Worm (Caenorhabditis elegans) whole organism, L1 larva: Measurements from ENCODE around the gene msp-36.

ENCODE experiments used
- C34B4.2 ChIP-seq: sonication (generic microtip); optimal IDR thresholded peaks from 2 replicates; lab custom pipeline; 2017; ENCODE audit warnings: mild to moderate bottlenecking, missing genetic modification characterization, missing compliant biosample characterization
- F16B12.6 ChIP-seq: fragments of 150-350 bp; optimal IDR thresholded peaks from 2 replicates; lab custom pipeline; 2014; ENCODE audit warnings: missing biosample characterization, missing genetic modification characterization
- Y116A8C.19 ChIP-seq: sonication (generic microtip); optimal IDR thresholded peaks from 2 replicates; lab custom pipeline; 2016; ENCODE audit warnings: missing compliant biosample characterization, missing genetic modification characterization, borderline replicate concordance
- aha-1 ChIP-seq: fragments of 150-350 bp; optimal IDR thresholded peaks from 2 replicates; lab custom pipeline; 2014; ENCODE audit warnings: missing biosample characterization, missing genetic modification characterization
- alr-1 ChIP-seq: fragments of 200-800 bp; sonication (Bioruptor generic); optimal IDR thresholded peaks from 2 replicates; lab custom pipeline; 2018; ENCODE audit warnings: borderline replicate concordance, mild to moderate bottlenecking, missing genetic modification characterization, missing compliant biosample characterization
- ama-1 ChIP-seq: fragments of 150-350 bp; optimal IDR thresholded peaks from 2 replicates; lab custom pipeline; 2014
- blmp-1 ChIP-seq: fragments of 150-350 bp; optimal IDR thresholded peaks from 2 replicates; lab custom pipeline; 2014; ENCODE audit warnings: missing biosample characterization, missing genetic modification characterization
- ceh-82 ChIP-seq, 3 experiments: fragments of 150-350 bp in 1 of 3; sonication (generic microtip) in 2 of 3; optimal IDR thresholded peaks; 2 replicates each; lab custom pipeline; 2014 to 2017; ENCODE audit warnings: missing biosample characterization in 3 of 3, missing genetic modification characterization in 3 of 3
- ces-1 ChIP-seq: fragments of 150-350 bp; optimal IDR thresholded peaks from 2 replicates; lab custom pipeline; 2014; ENCODE audit warnings: missing biosample characterization, missing genetic modification reagents, missing genetic modification characterization
- dpl-1 ChIP-seq, 3 experiments: fragments of 150-350 bp in 2 of 3; sonication (generic microtip) in 1 of 3; optimal IDR thresholded peaks; 2 replicates each; lab custom pipeline; 2014 to 2017; ENCODE audit warnings: missing biosample characterization in 3 of 3, missing genetic modification characterization in 3 of 3, missing genetic modification reagents in 3 of 3
- efl-3 ChIP-seq: fragments of 200-800 bp; sonication (Bioruptor generic); optimal IDR thresholded peaks from 2 replicates; lab custom pipeline; 2018; ENCODE audit warnings: mild to moderate bottlenecking, missing genetic modification characterization, missing compliant biosample characterization
- elt-3 ChIP-seq, 6 experiments: fragments of 150-350 bp in 1 of 6; sonication (generic microtip); optimal IDR thresholded peaks; 2 replicates each; lab custom pipeline; 2017 to 2018; ENCODE audit warnings: missing biosample characterization in 6 of 6, missing genetic modification characterization in 6 of 6, inconsistent platforms in 1 of 6
- ets-5 ChIP-seq: fragments of 200-800 bp; sonication (Bioruptor generic); IDR thresholded peaks from 2 replicates; pipeline ENCODE4 v1.3.6; 2022; ENCODE audit warnings: missing genetic modification characterization, missing compliant biosample characterization
- fkh-4 ChIP-seq: sonication (generic microtip); optimal IDR thresholded peaks from 2 replicates; lab custom pipeline; 2016; ENCODE audit warnings: missing compliant biosample characterization, missing genetic modification characterization, borderline replicate concordance
- hlh-17 ChIP-seq: fragments of 200-800 bp; sonication (Bioruptor generic); optimal IDR thresholded peaks from 2 replicates; lab custom pipeline; 2018; ENCODE audit warnings: missing genetic modification characterization, mild to moderate bottlenecking, missing compliant biosample characterization, moderate library complexity, borderline replicate concordance
- hlh-4 ChIP-seq: sonication (generic microtip); optimal IDR thresholded peaks from 2 replicates; lab custom pipeline; 2016; ENCODE audit warnings: mild to moderate bottlenecking, missing genetic modification characterization, missing compliant biosample characterization
- irx-1 ChIP-seq: sonication (generic microtip); optimal IDR thresholded peaks from 2 replicates; lab custom pipeline; 2016; ENCODE audit warnings: missing genetic modification characterization, missing compliant biosample characterization
- lin-13 ChIP-seq: fragments of 150-350 bp; optimal IDR thresholded peaks from 2 replicates; lab custom pipeline; 2014; ENCODE audit warnings: missing biosample characterization, missing genetic modification reagents, missing genetic modification characterization
- nhr-12 ChIP-seq: sonication (generic microtip); optimal IDR thresholded peaks from 2 replicates; lab custom pipeline; 2017; ENCODE audit warnings: missing biosample characterization, missing genetic modification characterization
- nhr-237 ChIP-seq: fragments of 150-350 bp; optimal IDR thresholded peaks from 2 replicates; lab custom pipeline; 2014; ENCODE audit warnings: missing biosample characterization, missing genetic modification characterization
- nhr-28 ChIP-seq: fragments of 150-350 bp; optimal IDR thresholded peaks from 2 replicates; lab custom pipeline; 2014; ENCODE audit warnings: missing biosample characterization, missing genetic modification characterization
- nhr-76 ChIP-seq: sonication (generic microtip); optimal IDR thresholded peaks from 2 replicates; lab custom pipeline; 2017; ENCODE audit warnings: missing biosample characterization, missing genetic modification characterization
- nhr-77 ChIP-seq: fragments of 150-350 bp; optimal IDR thresholded peaks from 2 replicates; lab custom pipeline; 2014; ENCODE audit warnings: missing biosample characterization, missing genetic modification characterization
- nhr-84 ChIP-seq: sonication (generic microtip); optimal IDR thresholded peaks from 2 replicates; lab custom pipeline; 2017; ENCODE audit warnings: missing biosample characterization, missing genetic modification characterization
- nhr-85 ChIP-seq: sonication (generic microtip); peaks from one replicate; lab custom pipeline; 2016; ENCODE audit warnings: missing genetic modification characterization, inconsistent platforms, missing compliant biosample characterization
- nhr-90 ChIP-seq: sonication (generic microtip); optimal IDR thresholded peaks from 2 replicates; lab custom pipeline; 2016; ENCODE audit warnings: mild to moderate bottlenecking, missing genetic modification characterization, missing compliant biosample characterization; ENCODE audit not compliant: poor library complexity
- pax-3 ChIP-seq: fragments of 200-800 bp; sonication (Bioruptor generic); optimal IDR thresholded peaks from 2 replicates; lab custom pipeline; 2018; ENCODE audit warnings: mild to moderate bottlenecking, missing genetic modification characterization, moderate library complexity, missing compliant biosample characterization
- pqm-1 ChIP-seq: sonication (generic microtip); optimal IDR thresholded peaks from 3 replicates; lab custom pipeline; 2017; ENCODE audit warnings: missing biosample characterization, missing genetic modification characterization
- sox-4 ChIP-seq: sonication (generic microtip); optimal IDR thresholded peaks from 2 replicates; lab custom pipeline; 2016; ENCODE audit warnings: missing genetic modification characterization, missing compliant biosample characterization
- sptf-1 ChIP-seq: fragments of 150-350 bp; optimal IDR thresholded peaks from 2 replicates; lab custom pipeline; 2014; ENCODE audit warnings: missing biosample characterization, missing genetic modification characterization
- swsn-7 ChIP-seq: sonication (generic microtip); optimal IDR thresholded peaks from 2 replicates; lab custom pipeline; 2016; ENCODE audit warnings: missing genetic modification characterization, missing compliant biosample characterization
- unc-30 ChIP-seq: sonication (generic microtip); optimal IDR thresholded peaks from 2 replicates; lab custom pipeline; 2017; ENCODE audit warnings: missing biosample characterization, missing genetic modification characterization
- unc-86 ChIP-seq: sonication (generic microtip); optimal IDR thresholded peaks from 2 replicates; lab custom pipeline; 2016; ENCODE audit warnings: missing genetic modification characterization, missing compliant biosample characterization
- vab-15 ChIP-seq: sonication (generic microtip); optimal IDR thresholded peaks from 2 replicates; lab custom pipeline; 2017; ENCODE audit warnings: missing genotype, mild to moderate bottlenecking, missing genetic modification characterization, missing compliant biosample characterization

The msp-36 gene

ce11 chrIV:10128906-10129386 lies 33.7 kb downstream of the msp-36 start, which contains the start of the genes gtbp-1 and K08F4.3 (continued):
- TF ChIP-seq lin-13 (GFP tag; lab: Kevin White, UChicago), result peak; percentile 68
- peak in 2 of 6 experiments; percentile 3 to 47 for TF ChIP-seq elt-3 (tag; optimal IDR thresholded peaks at IDR 0.05; lab: Kevin White, UChicago)
- peak; percentile 24 for TF ChIP-seq unc-86 (tag; lab: Kevin White, UChicago)
- TF ChIP-seq ceh-82 (tag; optimal IDR thresholded peaks at IDR 0.05; lab: Kevin White, UChicago), result peak in 1 of 3 experiments; percentile 71
- no peak for TF ChIP-seq fkh-4
- peak; percentile 47 for TF ChIP-seq pqm-1 (tag; lab: Kevin White, UChicago)
- peak; percentile 92 to 94 (median 92) for TF ChIP-seq dpl-1 (GFP tag; optimal IDR thresholded peaks at IDR 0.05; lab: Kevin White, UChicago)
- TF ChIP-seq nhr-85 (tag; lab: Kevin White, UChicago), result peak; percentile 85

ce11 chrIV:10129957-10130356 lies 34.7 kb downstream of the msp-36 start, which contains the start of gene glt-3:
Gene glt-3 (plus strand): TSS chrIV:10130257.
- no peak for TF ChIP-seq pax-3
- no peak for TF ChIP-seq hlh-4 (tag; lab: Kevin White, UChicago)
- TF ChIP-seq nhr-77, result no peak
- no peak for TF ChIP-seq blmp-1 (tag; lab: Kevin White, UChicago)
- no peak for TF ChIP-seq sptf-1
- TF ChIP-seq F16B12.6, result no peak
- no peak for TF ChIP-seq unc-30 (tag; lab: Kevin White, UChicago)
- TF ChIP-seq aha-1 (tag; lab: Kevin White, UChicago), result no peak
- no peak for TF ChIP-seq sox-4 (tag; lab: Kevin White, UChicago)
- TF ChIP-seq Y116A8C.19 (tag; lab: Kevin White, UChicago), result no peak
- TF ChIP-seq swsn-7 (tag; lab: Kevin White, UChicago), result no peak
- TF ChIP-seq nhr-28 (tag; lab: Kevin White, UChicago), result no peak
- TF ChIP-seq nhr-237 (tag; lab: Kevin White, UChicago), result no peak
- TF ChIP-seq efl-3 (GFP tag; lab: Kevin White, UChicago), result no peak
- no peak for TF ChIP-seq ets-5 (GFP tag; lab: Robert Waterston, UW)

- TF ChIP-seq ama-1 (lab: Kevin White, UChicago) (no peak), lin-13 (GFP tag; lab: Kevin White, UChicago) (no peak), alr-1 (tag; lab: Kevin White, UChicago) (no peak), swsn-7 (tag; lab: Kevin White, UChicago) (no peak), nhr-90 (tag; lab: Kevin White, UChicago) (no peak), irx-1 (no peak), hlh-17 (GFP tag; lab: Kevin White, UChicago) (no peak), vab-15 (no peak)
- TF ChIP-seq, all 84 proteins: peak for 0
Measured at ce11 chrIV:10135817-10136216, 40.6 kb downstream of the msp-36 start, which contains the start of gene K08F4.5. Gene K08F4.5 (minus strand): TSS chrIV:10135917.

DNA sequence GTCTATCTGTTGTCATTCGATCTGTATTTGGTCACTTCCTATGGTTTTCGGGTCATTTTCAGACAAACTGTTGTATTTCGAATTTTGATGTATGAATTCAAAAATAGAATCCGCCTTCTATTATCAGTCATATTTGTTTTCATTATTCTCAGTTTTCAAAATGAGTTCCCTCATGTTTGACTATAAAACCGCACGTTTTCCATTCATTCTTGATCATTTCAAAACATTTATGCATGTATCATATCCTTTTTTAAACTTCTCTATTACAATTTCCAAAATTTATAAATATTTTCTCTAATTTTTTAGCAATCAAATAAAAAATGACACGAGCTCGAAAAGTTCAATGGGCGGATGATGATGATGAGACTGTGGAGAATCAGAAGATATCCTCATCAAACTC lies 42.6 kb downstream of the msp-36 start, which contains the start of gene K08F4.12:
Gene K08F4.12 (plus strand): TSS at position 301 of the 400 bp plus-strand sequence.
- TF ChIP-seq C34B4.2 (no peak), nhr-76 (tag; lab: Kevin White, UChicago) (no peak), nhr-12 (tag; lab: Kevin White, UChicago) (no peak), nhr-84 (no peak)

DNA sequence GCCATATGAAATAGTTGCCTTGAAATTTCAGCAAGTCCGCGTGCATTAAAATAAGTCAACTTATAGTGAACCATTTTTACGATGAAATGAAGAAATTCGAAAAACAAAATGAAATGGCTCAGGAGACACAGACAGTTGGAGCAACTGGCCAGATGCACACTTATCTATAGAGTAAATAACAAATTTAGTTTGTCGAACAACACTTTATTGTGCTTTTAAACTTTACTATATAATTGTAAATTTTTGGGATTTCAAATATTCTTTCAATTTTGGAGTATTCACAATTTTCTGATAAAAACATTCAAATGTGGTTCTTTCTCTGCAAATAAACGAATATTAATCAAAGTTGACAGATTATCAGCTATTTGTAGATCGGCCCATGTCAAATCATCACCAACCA lies 44.9 kb downstream of the msp-36 start, which contains the start of gene gst-3:
Gene gst-3 (minus strand): TSS at position 101 of the 400 bp plus-strand sequence.
- TF ChIP-seq ces-1 (GFP tag; lab: Kevin White, UChicago) (no peak), Y116A8C.19 (tag; lab: Kevin White, UChicago) (no peak)
